Worm (Caenorhabditis elegans): Measurements from ENCODE around the gene F41C6.7.

DNA sequence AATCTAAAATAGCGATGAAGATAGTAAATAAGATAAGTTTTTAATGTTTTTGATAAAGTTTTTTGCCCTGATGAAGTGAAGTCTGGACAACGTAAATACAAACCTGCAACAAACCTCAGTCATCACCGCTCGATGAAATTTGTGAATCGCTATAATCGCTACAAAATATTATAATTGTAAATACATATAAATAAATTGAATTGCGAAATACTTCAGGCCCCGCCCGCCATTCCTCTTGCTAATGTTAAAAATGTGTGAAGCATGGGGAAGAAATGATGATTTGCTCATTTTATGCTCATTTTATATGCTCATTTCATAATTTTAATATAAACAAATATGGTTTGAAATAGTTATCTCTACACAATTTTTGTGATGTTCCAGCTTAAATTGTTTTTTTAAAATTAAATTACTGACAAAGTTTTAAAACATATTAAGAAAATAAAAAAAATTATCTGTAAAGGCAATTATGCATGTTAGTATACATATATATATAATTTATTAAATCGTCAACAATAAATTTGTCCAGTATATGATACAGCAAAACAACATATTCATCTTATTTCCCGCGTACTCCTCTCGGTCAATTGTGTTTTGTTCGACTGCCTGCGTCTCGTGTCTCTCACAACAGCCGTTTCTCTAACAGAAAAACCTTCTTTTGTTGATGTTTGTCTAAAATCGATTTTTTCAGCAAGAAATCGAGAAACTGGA, 19.1 kb upstream of the F41C6.7 start, which contains the start of gene sid-5:
- TF ChIP-seq ref-1 (GFP tag; conservative IDR thresholded peaks at IDR 0.05) = no peak
- TF ChIP-seq cog-1 (tag; optimal IDR thresholded peaks at IDR 0.05) = no peak
- TF ChIP-seq flt-1 (GFP tag; IDR thresholded peaks at IDR 0.05) = no peak
